Worm (Caenorhabditis elegans) whole organism, mixed stage, embryonic: ENCODE results near the gene msp-10.

Experiments
- M03D4.4 ChIP-seq: sonication (generic microtip); optimal IDR thresholded peaks from 2 replicates; lab custom pipeline; 2017; ENCODE audit warnings: mild to moderate bottlenecking, missing genetic modification characterization, missing compliant biosample characterization
- bed-3 ChIP-seq: fragments of 200-800 bp; sonication (Bioruptor generic); optimal IDR thresholded peaks from 3 replicates; lab custom pipeline; 2018; ENCODE audit warnings: mild to moderate bottlenecking, missing genetic modification characterization, moderate library complexity, missing compliant biosample characterization
- blmp-1 ChIP-seq: fragments of 150-350 bp; optimal IDR thresholded peaks from 2 replicates; lab custom pipeline; 2014; ENCODE audit warnings: missing biosample characterization, missing genetic modification characterization
- ceh-39 ChIP-seq: fragments of 150-350 bp; optimal IDR thresholded peaks from 2 replicates; lab custom pipeline; 2014; ENCODE audit warnings: missing biosample characterization, missing genetic modification characterization
- ceh-43 ChIP-seq: fragments of 200-800 bp; sonication (Bioruptor generic); optimal IDR thresholded peaks from 2 replicates; lab custom pipeline; 2018; ENCODE audit warnings: mild to moderate bottlenecking, missing genetic modification characterization, moderate library complexity, missing compliant biosample characterization
- ceh-83 ChIP-seq: fragments of 200-800 bp; sonication (Bioruptor generic); optimal IDR thresholded peaks from 2 replicates; lab custom pipeline; 2018; ENCODE audit warnings: mild to moderate bottlenecking, missing genetic modification characterization, missing compliant biosample characterization
- cnd-1 ChIP-seq: fragments of 200-800 bp; sonication (Bioruptor generic); optimal IDR thresholded peaks from 2 replicates; lab custom pipeline; 2018; ENCODE audit warnings: mild to moderate bottlenecking, missing genetic modification characterization, missing compliant biosample characterization
- drap-1 ChIP-seq: fragments of 200-800 bp; sonication (Bioruptor generic); optimal IDR thresholded peaks from 3 replicates; lab custom pipeline; 2018; ENCODE audit warnings: mild to moderate bottlenecking, missing genetic modification characterization, missing compliant biosample characterization
- elt-1 ChIP-seq: sonication (generic microtip); optimal IDR thresholded peaks from 2 replicates; lab custom pipeline; 2017; ENCODE audit warnings: missing genetic modification characterization, mild to moderate bottlenecking, missing compliant biosample characterization, antibody characterized with exemption, moderate library complexity, borderline replicate concordance; ENCODE audit not compliant: insufficient read depth
- elt-3 ChIP-seq: fragments of 150-350 bp; optimal IDR thresholded peaks from 2 replicates; lab custom pipeline; 2014; ENCODE audit warnings: missing biosample characterization, missing genetic modification characterization
- flh-1 ChIP-seq: fragments of 200-800 bp; sonication (Bioruptor generic); optimal IDR thresholded peaks from 2 replicates; lab custom pipeline; 2018; ENCODE audit warnings: mild to moderate bottlenecking, missing genetic modification characterization, moderate library complexity, missing compliant biosample characterization
- ham-2 ChIP-seq: fragments of 200-800 bp; sonication (Bioruptor generic); optimal IDR thresholded peaks from 2 replicates; lab custom pipeline; 2018; ENCODE audit warnings: mild to moderate bottlenecking, missing genetic modification characterization, missing compliant biosample characterization
- hlh-1 ChIP-seq: fragments of 150-350 bp; optimal IDR thresholded peaks from 2 replicates; lab custom pipeline; 2014; ENCODE audit warnings: missing biosample characterization, missing genetic modification reagents, missing genetic modification characterization
- lin-13 ChIP-seq: fragments of 150-350 bp; optimal IDR thresholded peaks from 2 replicates; lab custom pipeline; 2014; ENCODE audit warnings: missing biosample characterization, missing genetic modification characterization
- lin-32 ChIP-seq: fragments of 200-800 bp; sonication (Bioruptor generic); optimal IDR thresholded peaks from 2 replicates; lab custom pipeline; 2018; ENCODE audit warnings: mild to moderate bottlenecking, missing genetic modification characterization, missing compliant biosample characterization
- lsy-2 ChIP-seq: fragments of 150-350 bp; optimal IDR thresholded peaks from 2 replicates; lab custom pipeline; 2014; ENCODE audit warnings: missing biosample characterization, missing genetic modification characterization
- mab-5 ChIP-seq: fragments of 150-350 bp; optimal IDR thresholded peaks from 2 replicates; lab custom pipeline; 2014; ENCODE audit warnings: missing biosample characterization, missing genetic modification characterization
- mep-1 ChIP-seq: fragments of 150-350 bp; optimal IDR thresholded peaks from 2 replicates; lab custom pipeline; 2017; ENCODE audit warnings: missing biosample characterization, missing genetic modification reagents, missing genetic modification characterization, inconsistent platforms
- mls-2 ChIP-seq: sonication (generic microtip); optimal IDR thresholded peaks from 2 replicates; lab custom pipeline; 2016; ENCODE audit warnings: mild to moderate bottlenecking, missing genetic modification characterization, moderate library complexity, missing compliant biosample characterization
- nhr-12 ChIP-seq: fragments of 150-350 bp; optimal IDR thresholded peaks from 2 replicates; lab custom pipeline; 2014; ENCODE audit warnings: missing biosample characterization, missing genetic modification characterization
- nhr-2 ChIP-seq: fragments of 150-350 bp; optimal IDR thresholded peaks from 2 replicates; lab custom pipeline; 2014; ENCODE audit warnings: missing biosample characterization, missing genetic modification characterization
- nhr-28 ChIP-seq: fragments of 150-350 bp; optimal IDR thresholded peaks from 2 replicates; lab custom pipeline; 2014; ENCODE audit warnings: missing biosample characterization, missing genetic modification characterization
- pha-4 ChIP-seq: fragments of 150-350 bp; optimal IDR thresholded peaks from 2 replicates; lab custom pipeline; 2018; ENCODE audit warnings: missing biosample characterization, missing genetic modification reagents, missing genetic modification characterization
- sem-2 ChIP-seq: fragments of 200-800 bp; sonication (Bioruptor generic); optimal IDR thresholded peaks from 2 replicates; lab custom pipeline; 2018; ENCODE audit warnings: mild to moderate bottlenecking, missing genetic modification characterization, missing compliant biosample characterization
- snpc-4 ChIP-seq: fragments of 150-350 bp; optimal IDR thresholded peaks from 2 replicates; lab custom pipeline; 2014; ENCODE audit warnings: missing biosample characterization, missing genetic modification characterization
- sptf-1 ChIP-seq: sonication (generic microtip); optimal IDR thresholded peaks from 2 replicates; lab custom pipeline; 2017; ENCODE audit warnings: mild to moderate bottlenecking, missing genetic modification characterization, moderate library complexity, missing compliant biosample characterization
- unc-120 ChIP-seq: sonication (generic microtip); optimal IDR thresholded peaks from 2 replicates; lab custom pipeline; 2017; ENCODE audit warnings: missing genetic modification characterization, missing compliant biosample characterization; ENCODE audit not compliant: poor library complexity, severe bottlenecking
- unc-39 ChIP-seq: fragments of 150-350 bp; optimal IDR thresholded peaks from 2 replicates; lab custom pipeline; 2014; ENCODE audit warnings: missing biosample characterization, missing genetic modification characterization
- unc-62 ChIP-seq: fragments of 150-350 bp; optimal IDR thresholded peaks from 2 replicates; lab custom pipeline; 2014; ENCODE audit warnings: missing biosample characterization, missing genetic modification reagents, missing genetic modification characterization
- zip-8 ChIP-seq: fragments of 150-350 bp; optimal IDR thresholded peaks from 2 replicates; lab custom pipeline; 2014; ENCODE audit warnings: missing biosample characterization, missing genetic modification characterization

The msp-10 gene

ce11 chrIV:9846574-9846973 is 9.1 kb downstream of the msp-10 start, which contains the start of gene K07F5.6:
Gene K07F5.6, minus strand, starts transcription at chrIV:9846674.
- no peak for TF ChIP-seq mab-5 (tag; lab: Kevin White, UChicago)
- no peak for TF ChIP-seq bed-3 (GFP tag; lab: Kevin White, UChicago)
- TF ChIP-seq drap-1 = no peak
- no peak for TF ChIP-seq cnd-1
- no peak for TF ChIP-seq elt-3 (tag; lab: Kevin White, UChicago)
- no peak for TF ChIP-seq snpc-4 (tag; lab: Kevin White, UChicago)
- no peak for TF ChIP-seq sem-2 (GFP tag; lab: Kevin White, UChicago)
- TF ChIP-seq flh-1 = no peak
- TF ChIP-seq ceh-43 = no peak
- no peak for TF ChIP-seq nhr-28 (tag; lab: Kevin White, UChicago)
- no peak for TF ChIP-seq lsy-2 (tag; lab: Kevin White, UChicago)
- TF ChIP-seq ceh-39 (tag; lab: Kevin White, UChicago) = no peak
- TF ChIP-seq ceh-83 (GFP tag; lab: Kevin White, UChicago) = no peak
- TF ChIP-seq zip-8 (tag; lab: Kevin White, UChicago) = no peak
- no peak for TF ChIP-seq lin-13 (tag; lab: Kevin White, UChicago)

DNA sequence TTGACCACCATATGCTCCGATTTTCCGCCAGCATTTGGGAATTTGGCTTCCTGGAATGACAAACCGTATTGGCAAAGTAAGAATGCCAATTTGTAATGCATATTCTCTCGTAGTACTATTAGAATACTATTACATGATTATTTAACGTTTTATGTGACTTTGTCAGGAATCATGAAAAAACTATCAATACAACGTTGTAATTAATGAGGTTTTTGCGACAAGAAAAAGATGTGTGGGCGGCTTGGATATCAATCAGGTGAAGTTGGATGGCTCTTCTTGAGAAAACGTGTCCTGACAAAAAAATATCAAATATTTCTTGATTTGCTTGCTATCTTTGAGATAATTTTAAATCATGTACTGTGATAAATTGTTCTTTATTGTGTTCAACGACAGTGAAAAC is 10.6 kb downstream of the msp-10 start, which contains the start of gene K07F5.7:
TSS of gene K07F5.7 (minus strand) at position 101 of the 400 bp plus-strand sequence.
- no peak for TF ChIP-seq snpc-4 (tag; lab: Kevin White, UChicago)
- TF ChIP-seq zip-8 (tag; lab: Kevin White, UChicago) = no peak

DNA sequence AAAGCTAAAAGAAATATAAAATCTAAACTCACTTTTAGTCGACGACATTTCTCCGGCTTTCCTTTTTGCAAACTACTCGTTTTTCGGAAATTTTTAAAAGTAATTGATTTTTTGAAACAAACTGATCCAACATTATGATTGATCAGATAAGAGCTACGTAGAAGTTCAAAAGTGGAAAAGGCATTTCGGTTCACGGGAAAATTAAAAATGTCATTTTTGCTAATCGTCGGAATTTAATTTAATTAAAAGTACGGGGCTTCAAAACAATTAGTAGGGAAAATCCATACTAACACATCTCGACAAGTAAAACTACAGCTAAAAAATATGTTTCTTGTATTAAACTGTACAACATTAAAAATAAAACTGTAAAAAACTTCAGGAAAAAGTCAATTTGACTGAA is 12.2 kb downstream of the msp-10 start, which contains the start of gene K07F5.8:
TSS of gene K07F5.8 (minus strand) at position 101 of the 400 bp plus-strand sequence.
- TF ChIP-seq mep-1 (tag; lab: Kevin White, UChicago) (no peak), cnd-1 (no peak), drap-1 (no peak), lin-13 (tag; lab: Kevin White, UChicago) (no peak), lin-32 (GFP tag; lab: Kevin White, UChicago) (no peak), unc-120 (no peak), M03D4.4 (tag; lab: Kevin White, UChicago) (no peak), ham-2 (GFP tag; lab: Kevin White, UChicago) (no peak)

ce11 chrIV:9850931-9851330 is 13.5 kb downstream of the msp-10 start, which contains the start of gene ssp-10:
Gene ssp-10, minus strand, starts transcription at chrIV:9851031.
- TF ChIP-seq ceh-39 (tag; lab: Kevin White, UChicago) = no peak
- TF ChIP-seq ceh-43 = no peak
- TF ChIP-seq drap-1 = no peak
- TF ChIP-seq cnd-1 = no peak
- TF ChIP-seq nhr-12 = no peak
- no peak for TF ChIP-seq mab-5 (tag; lab: Kevin White, UChicago)
- no peak for TF ChIP-seq unc-62 (GFP tag; lab: Kevin White, UChicago)
- no peak for TF ChIP-seq snpc-4 (tag; lab: Kevin White, UChicago)
- no peak for TF ChIP-seq ham-2 (GFP tag; lab: Kevin White, UChicago)

- TF ChIP-seq sptf-1 (tag; lab: Kevin White, UChicago) (no peak), mls-2 (tag; lab: Kevin White, UChicago) (no peak)
These were observed 14.8 kb downstream of the msp-10 start, which contains the start of gene ssq-1 for ce11 chrIV:9852250-9852649. Gene ssq-1, plus strand, starts transcription at chrIV:9852550.

ce11 chrIV:9852818-9853466 is 15.5 kb downstream of the msp-10 start:
- TF ChIP-seq hlh-1 (tag; lab: Kevin White, UChicago) (no peak), lin-32 (GFP tag; lab: Kevin White, UChicago) (peak; percentile 62)

- TF ChIP-seq ceh-83 (GFP tag; lab: Kevin White, UChicago) = no peak
- TF ChIP-seq drap-1 = no peak
- TF ChIP-seq snpc-4 (tag; lab: Kevin White, UChicago) = no peak
- TF ChIP-seq lin-13 (tag; lab: Kevin White, UChicago) = no peak
- TF ChIP-seq unc-62 (GFP tag; lab: Kevin White, UChicago) = no peak
- no peak for TF ChIP-seq cnd-1
- TF ChIP-seq unc-39 (tag; lab: Kevin White, UChicago) = no peak
- TF ChIP-seq elt-3 (tag; lab: Kevin White, UChicago) = no peak
- no peak for TF ChIP-seq nhr-2 (tag; lab: Kevin White, UChicago)
- no peak for TF ChIP-seq lsy-2 (tag; lab: Kevin White, UChicago)
- TF ChIP-seq zip-8 (tag; lab: Kevin White, UChicago) = no peak
- TF ChIP-seq sem-2 (GFP tag; lab: Kevin White, UChicago) = no peak
- no peak for TF ChIP-seq flh-1
- TF ChIP-seq blmp-1 (tag; lab: Kevin White, UChicago) = no peak
- TF ChIP-seq elt-1 (tag; lab: Kevin White, UChicago) = no peak
- TF ChIP-seq ceh-39 (tag; lab: Kevin White, UChicago) = no peak
- TF ChIP-seq pha-4 = no peak
These were observed 17.5 kb downstream of the msp-10 start for ce11 chrIV:9854952-9855351.
